Worm (Caenorhabditis elegans): ENCODE results near the gene ztf-28.

The ztf-28 gene

DNA sequence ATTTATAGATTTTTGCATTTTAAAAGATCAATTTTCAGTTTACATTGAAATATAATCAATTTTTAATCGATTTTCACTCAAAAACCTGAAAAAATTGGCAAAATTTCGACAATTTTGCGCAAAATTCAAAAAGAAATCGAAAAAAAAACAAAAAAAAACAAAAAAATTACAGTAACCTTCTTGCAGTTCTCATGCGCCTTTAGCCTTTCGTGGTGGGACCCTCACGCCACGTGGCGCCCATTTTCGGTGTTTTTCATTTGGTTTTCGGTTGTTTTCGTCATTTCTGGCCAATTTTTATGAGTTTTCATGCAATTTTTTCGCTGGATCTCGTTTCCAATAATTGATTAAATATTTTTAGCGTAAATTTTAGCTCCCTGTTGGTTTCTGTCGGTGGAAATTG, 23.1 kb upstream of the ztf-28 start:
- no peak for TF ChIP-seq lin-32 (GFP tag; optimal IDR thresholded peaks at IDR 0.05)
- TF ChIP-seq nhr-76 (tag; optimal IDR thresholded peaks at IDR 0.05), result no peak
- TF ChIP-seq flh-1 (GFP tag; optimal IDR thresholded peaks at IDR 0.05), result no peak
- TF ChIP-seq unc-62 (GFP tag; optimal IDR thresholded peaks at IDR 0.05), result no peak
- TF ChIP-seq ceh-39 (tag; optimal IDR thresholded peaks at IDR 0.05), result no peak
- TF ChIP-seq lin-13 (tag; optimal IDR thresholded peaks at IDR 0.05), result no peak
- no peak for TF ChIP-seq zip-8 (tag; optimal IDR thresholded peaks at IDR 0.05)
- no peak for TF ChIP-seq drap-1 (GFP tag; optimal IDR thresholded peaks at IDR 0.05)
- no peak for TF ChIP-seq snpc-4 (tag; optimal IDR thresholded peaks at IDR 0.05)
- TF ChIP-seq hlh-1 (tag; optimal IDR thresholded peaks at IDR 0.05), result no peak
- no peak for TF ChIP-seq ces-1 (GFP tag; optimal IDR thresholded peaks at IDR 0.05)
- no peak for TF ChIP-seq unc-120 (tag; optimal IDR thresholded peaks at IDR 0.05; ENCODE audit: poor library complexity, severe bottlenecking)
- TF ChIP-seq ham-2 (GFP tag; optimal IDR thresholded peaks at IDR 0.05), result no peak
- TF ChIP-seq bed-3 (GFP tag; optimal IDR thresholded peaks at IDR 0.05), result no peak
- TF ChIP-seq mab-5 (tag; optimal IDR thresholded peaks at IDR 0.05), result no peak
- TF ChIP-seq tbx-8 (GFP tag; optimal IDR thresholded peaks at IDR 0.05), result no peak
- TF ChIP-seq ceh-43 (GFP tag; optimal IDR thresholded peaks at IDR 0.05), result no peak
- TF ChIP-seq sem-2 (GFP tag; optimal IDR thresholded peaks at IDR 0.05), result no peak
- TF ChIP-seq lsy-2 (tag; optimal IDR thresholded peaks at IDR 0.05), result no peak
- TF ChIP-seq unc-39 (tag; optimal IDR thresholded peaks at IDR 0.05), result no peak

DNA sequence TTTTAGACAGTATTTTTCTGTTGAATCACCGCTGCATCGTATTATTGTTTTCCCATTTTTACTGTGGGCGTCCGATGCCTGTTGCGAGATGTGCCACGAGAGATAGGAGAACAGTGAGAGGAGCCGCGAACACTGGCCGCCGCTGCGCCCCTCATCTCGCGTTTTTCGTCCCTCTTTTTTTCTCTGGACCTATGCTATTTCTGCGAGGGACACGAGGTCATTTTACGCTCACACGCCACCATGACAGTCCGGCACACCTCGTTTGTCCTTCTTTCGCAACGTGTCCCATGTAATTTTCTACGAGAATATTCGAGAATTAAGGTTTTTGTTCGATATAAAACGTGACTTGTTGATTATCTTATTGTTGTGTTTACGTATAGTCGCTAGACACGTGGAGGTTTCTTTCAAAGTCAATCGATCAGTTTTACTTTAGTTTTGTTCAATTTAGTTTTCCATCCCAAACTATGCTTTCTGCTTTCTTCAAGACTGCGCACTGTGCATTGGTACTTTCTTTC, 22.4 kb upstream of the ztf-28 start, which contains the start of gene lbp-9:
lbp-9 (plus strand) TSS at position 465 of the 515 bp plus-strand sequence.
- TF ChIP-seq ces-1 (GFP tag; optimal IDR thresholded peaks at IDR 0.05) (no peak), lsy-2 (tag; optimal IDR thresholded peaks at IDR 0.05) (no peak), bed-3 (GFP tag; optimal IDR thresholded peaks at IDR 0.05) (no peak), unc-39 (tag; optimal IDR thresholded peaks at IDR 0.05) (no peak), nhr-12 (tag; optimal IDR thresholded peaks at IDR 0.05) (no peak), ceh-83 (GFP tag; optimal IDR thresholded peaks at IDR 0.05) (no peak), cnd-1 (tag; optimal IDR thresholded peaks at IDR 0.05) (no peak), sptf-1 (tag; optimal IDR thresholded peaks at IDR 0.05) (no peak), nhr-2 (tag; optimal IDR thresholded peaks at IDR 0.05) (no peak), lin-13 (tag; optimal IDR thresholded peaks at IDR 0.05) (no peak), pha-4 (tag; optimal IDR thresholded peaks at IDR 0.05) (no peak), elt-3 (tag; optimal IDR thresholded peaks at IDR 0.05) (no peak), nhr-28 (tag; optimal IDR thresholded peaks at IDR 0.05) (no peak)

- TF ChIP-seq lin-32 (GFP tag; optimal IDR thresholded peaks at IDR 0.05) (no peak), blmp-1 (tag; optimal IDR thresholded peaks at IDR 0.05) (no peak), ham-2 (GFP tag; optimal IDR thresholded peaks at IDR 0.05) (no peak), ztf-11 (tag; optimal IDR thresholded peaks at IDR 0.05) (no peak), drap-1 (GFP tag; optimal IDR thresholded peaks at IDR 0.05) (no peak), pha-4 (tag; optimal IDR thresholded peaks at IDR 0.05) (no peak), mls-2 (tag; optimal IDR thresholded peaks at IDR 0.05) (no peak), nhr-237 (tag; optimal IDR thresholded peaks at IDR 0.05) (no peak), elt-1 (tag; optimal IDR thresholded peaks at IDR 0.05; ENCODE audit: borderline replicate concordance, insufficient read depth) (no peak), cnd-1 (tag; optimal IDR thresholded peaks at IDR 0.05) (no peak), nhr-28 (tag; optimal IDR thresholded peaks at IDR 0.05) (no peak), unc-120 (tag; optimal IDR thresholded peaks at IDR 0.05; ENCODE audit: poor library complexity, severe bottlenecking) (no peak), ceh-83 (GFP tag; optimal IDR thresholded peaks at IDR 0.05) (no peak)
These were observed 21.6 kb upstream of the ztf-28 start for ce11 chrV:2068728-2069443.

ce11 chrV:2072807-2073206, 17.7 kb upstream of the ztf-28 start, which contains the start of gene Y40B10A.9:
Y40B10A.9 (minus strand) TSS chrV:2072907.
- no peak for TF ChIP-seq nhr-12 (tag; optimal IDR thresholded peaks at IDR 0.05)
- TF ChIP-seq nhr-237 (tag; optimal IDR thresholded peaks at IDR 0.05), result no peak
- TF ChIP-seq lin-13 (tag; optimal IDR thresholded peaks at IDR 0.05), result no peak
- no peak for TF ChIP-seq ces-1 (GFP tag; optimal IDR thresholded peaks at IDR 0.05)
- TF ChIP-seq nhr-76 (tag; optimal IDR thresholded peaks at IDR 0.05), result no peak
- TF ChIP-seq unc-120 (tag; optimal IDR thresholded peaks at IDR 0.05; ENCODE audit: poor library complexity, severe bottlenecking), result no peak
- no peak for TF ChIP-seq sem-2 (GFP tag; optimal IDR thresholded peaks at IDR 0.05)
- TF ChIP-seq sptf-1 (tag; optimal IDR thresholded peaks at IDR 0.05), result no peak
- TF ChIP-seq pha-4 (tag; optimal IDR thresholded peaks at IDR 0.05), result no peak
- TF ChIP-seq cnd-1 (tag; optimal IDR thresholded peaks at IDR 0.05), result no peak
- no peak for TF ChIP-seq snpc-4 (tag; optimal IDR thresholded peaks at IDR 0.05)
- no peak for TF ChIP-seq bed-3 (GFP tag; optimal IDR thresholded peaks at IDR 0.05)

Data from whole organism, mixed stage, embryonic.